In genomic region chr3R:15458186-15458715, dm6 we compare ENCODE assay signal across 4 fruit fly cellular contexts.
TF ChIP-seq lines count a peak whose summit lies in the region.

No protein-coding gene starts in this region.

- no peak for TF ChIP-seq CTCF in whole organism, embryonic (GFP tag; optimal IDR thresholded peaks at IDR 0.05; lab: Kevin White, UChicago)

TF ChIP-seq in whole organism, adult, 20 proteins besides CTCF, POLR2A, EP300 and RAD21:
- TF ChIP-seq Mnt (GFP tag; optimal IDR thresholded peaks at IDR 0.05; lab: Kevin White, UChicago) = no peak
- peak; percentile 85 for TF ChIP-seq tj (GFP tag; optimal IDR thresholded peaks at IDR 0.05; lab: Kevin White, UChicago)

TF ChIP-seq in whole organism, embryonic, 481 proteins besides CTCF, POLR2A, EP300 and RAD21:
- TF ChIP-seq Awh (GFP tag; IDR thresholded peaks at IDR 0.05; lab: Robert Waterston, UW) = peak; percentile 63; the same call in 1 of the 2 replicates
- no peak for TF ChIP-seq ci (GFP tag; IDR thresholded peaks at IDR 0.05; lab: Robert Waterston, UW)
- no peak for TF ChIP-seq zen (tag; optimal IDR thresholded peaks at IDR 0.05; lab: Kevin White, UChicago)
- TF ChIP-seq CG13424 (tag; optimal IDR thresholded peaks at IDR 0.05; lab: Kevin White, UChicago) = no peak
- no peak for TF ChIP-seq CG15696 (tag; optimal IDR thresholded peaks at IDR 0.05; lab: Kevin White, UChicago)
- TF ChIP-seq Mad (GFP tag; optimal IDR thresholded peaks at IDR 0.05; lab: Kevin White, UChicago) = no peak
- peak; percentile 20 for TF ChIP-seq CG34376 (GFP tag; optimal IDR thresholded peaks at IDR 0.05; lab: Kevin White, UChicago)
- TF ChIP-seq zfh1 (GFP tag; IDR thresholded peaks at IDR 0.05; lab: Robert Waterston, UW) = no peak
- no peak for TF ChIP-seq HLHmδ (GFP tag; optimal IDR thresholded peaks at IDR 0.05; lab: Kevin White, UChicago)
- no peak for TF ChIP-seq CG1233 (GFP tag; optimal IDR thresholded peaks at IDR 0.05; lab: Kevin White, UChicago)
- no peak for TF ChIP-seq Stat92E (GFP tag; optimal IDR thresholded peaks at IDR 0.05; lab: Kevin White, UChicago)
- TF ChIP-seq fd96Cb (tag; optimal IDR thresholded peaks at IDR 0.05; lab: Kevin White, UChicago) = no peak
- TF ChIP-seq CG5180 (GFP tag; optimal IDR thresholded peaks at IDR 0.05; lab: Kevin White, UChicago) = peak; percentile 15
- TF ChIP-seq CG9215 (GFP tag; IDR thresholded peaks at IDR 0.05; lab: Robert Waterston, UW) = no peak
- no peak for TF ChIP-seq tgo (GFP tag; IDR thresholded peaks at IDR 0.05; lab: Robert Waterston, UW)
- no peak for TF ChIP-seq CG10654 (GFP tag; optimal IDR thresholded peaks at IDR 0.05; lab: Kevin White, UChicago)
- no peak for TF ChIP-seq CG4282 (GFP tag; optimal IDR thresholded peaks at IDR 0.05; lab: Kevin White, UChicago)

TF ChIP-seq in whole organism, prepupa, 60 proteins besides CTCF, POLR2A, EP300 and RAD21:
- TF ChIP-seq CG11294 (GFP tag; IDR thresholded peaks at IDR 0.05; lab: Robert Waterston, UW) = no peak
- TF ChIP-seq Eip78C (GFP tag; lab: Kevin White, UChicago) = peak; percentile 5
- TF ChIP-seq svp (GFP tag; lab: Kevin White, UChicago) = peak; percentile 100

TF ChIP-seq in whole organism, wandering third instar larva, 38 proteins besides CTCF, POLR2A, EP300 and RAD21:
- TF ChIP-seq ey (GFP tag; optimal IDR thresholded peaks at IDR 0.05; lab: Kevin White, UChicago) (no peak), psq (GFP tag; optimal IDR thresholded peaks at IDR 0.05; lab: Kevin White, UChicago) (no peak), Dfd (GFP tag; optimal IDR thresholded peaks at IDR 0.05; lab: Kevin White, UChicago) (no peak), HLH106 (tag; optimal IDR thresholded peaks at IDR 0.05; lab: Kevin White, UChicago) (no peak), sv (GFP tag; optimal IDR thresholded peaks at IDR 0.05; lab: Kevin White, UChicago) (no peak), N (GFP tag; optimal IDR thresholded peaks at IDR 0.05; lab: Kevin White, UChicago) (no peak), Rel (GFP tag; optimal IDR thresholded peaks at IDR 0.05; lab: Kevin White, UChicago) (no peak), Rel (tag; optimal IDR thresholded peaks at IDR 0.05; lab: Kevin White, UChicago) (peak; percentile 94)
